Worm (Caenorhabditis elegans) whole organism, L1 larva: ENCODE measurements around the gene gcy-37.

Experiments used
- dpl-1 ChIP-seq, 3 experiments: fragments of 150-350 bp in 2 of 3; sonication (generic microtip) in 1 of 3; optimal IDR thresholded peaks; 2 replicates each; lab custom pipeline; 2014 to 2017; ENCODE audit warnings: missing biosample characterization in 3 of 3, missing genetic modification characterization in 3 of 3, missing genetic modification reagents in 3 of 3
- efl-3 ChIP-seq: fragments of 200-800 bp; sonication (Bioruptor generic); optimal IDR thresholded peaks from 2 replicates; lab custom pipeline; 2018; ENCODE audit warnings: mild to moderate bottlenecking, missing genetic modification characterization, missing compliant biosample characterization
- elt-3 ChIP-seq, 6 experiments: fragments of 150-350 bp in 1 of 6; sonication (generic microtip); optimal IDR thresholded peaks; 2 replicates each; lab custom pipeline; 2017 to 2018; ENCODE audit warnings: missing biosample characterization in 6 of 6, missing genetic modification characterization in 6 of 6, inconsistent platforms in 1 of 6
- fos-1 ChIP-seq: fragments of 150-350 bp; optimal IDR thresholded peaks from 2 replicates; lab custom pipeline; 2014; ENCODE audit warnings: missing biosample characterization, missing genetic modification characterization
- jun-1 ChIP-seq: fragments of 150-350 bp; optimal IDR thresholded peaks from 2 replicates; lab custom pipeline; 2014; ENCODE audit warnings: missing biosample characterization, missing genetic modification reagents, missing genetic modification characterization
- lin-14 ChIP-seq: fragments of 200-800 bp; sonication (Bioruptor generic); optimal IDR thresholded peaks from 2 replicates; lab custom pipeline; 2018; ENCODE audit warnings: mild to moderate bottlenecking, missing genetic modification characterization, moderate library complexity, missing compliant biosample characterization
- lin-39 ChIP-seq: fragments of 150-350 bp; optimal IDR thresholded peaks from 2 replicates; lab custom pipeline; 2014; ENCODE audit warnings: missing biosample characterization, missing genetic modification reagents, missing genetic modification characterization
- lsy-2 ChIP-seq, 2 experiments: fragments of 150-350 bp; optimal IDR thresholded peaks; 2 replicates each; lab custom pipeline; 2014; ENCODE audit warnings: missing biosample characterization in 2 of 2, missing genetic modification characterization in 2 of 2
- nhr-28 ChIP-seq: fragments of 150-350 bp; optimal IDR thresholded peaks from 2 replicates; lab custom pipeline; 2014; ENCODE audit warnings: missing biosample characterization, missing genetic modification characterization
- nhr-85 ChIP-seq: sonication (generic microtip); peaks from one replicate; lab custom pipeline; 2016; ENCODE audit warnings: missing genetic modification characterization, inconsistent platforms, missing compliant biosample characterization
- pag-3 ChIP-seq: sonication (generic microtip); optimal IDR thresholded peaks from 2 replicates; lab custom pipeline; 2017; ENCODE audit warnings: missing genetic modification characterization, mild to moderate bottlenecking, missing compliant biosample characterization, antibody characterized with exemption, borderline replicate concordance; ENCODE audit not compliant: insufficient read depth
- skn-1 ChIP-seq: fragments of 150-350 bp; optimal IDR thresholded peaks from 2 replicates; lab custom pipeline; 2014; ENCODE audit warnings: missing biosample characterization, missing genetic modification characterization
- sup-37 ChIP-seq: fragments of 200-800 bp; sonication (Bioruptor generic); optimal IDR thresholded peaks from 2 replicates; lab custom pipeline; 2018; ENCODE audit warnings: mild to moderate bottlenecking, missing genetic modification characterization, missing compliant biosample characterization
- unc-130 ChIP-seq: fragments of 150-350 bp; optimal IDR thresholded peaks from 2 replicates; lab custom pipeline; 2017; ENCODE audit warnings: missing biosample characterization, missing genetic modification characterization, inconsistent platforms

- TF ChIP-seq nhr-28: no peak
- TF ChIP-seq pag-3 (tag; lab: Kevin White, UChicago): no peak
- no peak for TF ChIP-seq lsy-2 (tag; optimal IDR thresholded peaks at IDR 0.05; lab: Kevin White, UChicago)
- TF ChIP-seq dpl-1 (GFP tag; optimal IDR thresholded peaks at IDR 0.05; lab: Kevin White, UChicago): no peak
- no peak for TF ChIP-seq fos-1 (tag; lab: Kevin White, UChicago)
- no peak for TF ChIP-seq nhr-85 (tag; lab: Kevin White, UChicago)
- TF ChIP-seq skn-1 (tag; lab: Kevin White, UChicago): no peak
- no peak for TF ChIP-seq lin-39 (tag; lab: Kevin White, UChicago)
- no peak for TF ChIP-seq lin-14 (GFP tag; lab: Kevin White, UChicago)
- no peak for TF ChIP-seq efl-3
- no peak for TF ChIP-seq sup-37
- TF ChIP-seq jun-1 (tag; lab: Kevin White, UChicago): no peak
- no peak for TF ChIP-seq unc-130 (tag; lab: Kevin White, UChicago)
- TF ChIP-seq elt-3 (tag; optimal IDR thresholded peaks at IDR 0.05; lab: Kevin White, UChicago): no peak
Observed at ce11 chrIV:2172880-2173279, 13.9 kb upstream of the gcy-37 start.
